Fruit fly (Drosophila melanogaster) whole organism, embryonic: ENCODE measurements around the gene CG14269.

Experiments used
- CG10209 ChIP-seq: fragments of 200-800 bp; sonication (Bioruptor generic); optimal IDR thresholded peaks from 3 replicates; lab custom pipeline; 2017; ENCODE audit warnings: missing biosample characterization, mild to moderate bottlenecking, missing genetic modification characterization, missing genetic modification reagents
- CG10565 ChIP-seq: fragments of 200-800 bp; sonication (Bioruptor generic); optimal IDR thresholded peaks from 3 replicates; lab custom pipeline; 2016; ENCODE audit warnings: missing biosample characterization, mild to moderate bottlenecking, missing genetic modification characterization
- CG11504 ChIP-seq: fragments of 200-800 bp; sonication (Bioruptor generic); optimal IDR thresholded peaks from 3 replicates; lab custom pipeline; 2019; ENCODE audit warnings: missing biosample characterization, mild to moderate bottlenecking, missing genetic modification characterization, moderate library complexity
- CG12236 ChIP-seq: fragments of 200-800 bp; sonication (Bioruptor generic); optimal IDR thresholded peaks from 2 replicates; lab custom pipeline; 2016; ENCODE audit warnings: missing biosample characterization, missing genetic modification characterization
- CG16863 ChIP-seq: fragments of 200-800 bp; sonication (Bioruptor generic); optimal IDR thresholded peaks from 3 replicates; lab custom pipeline; 2016; ENCODE audit warnings: missing biosample characterization, missing genetic modification characterization
- CG2875 ChIP-seq: fragments of 200-800 bp; sonication (Bioruptor generic); optimal IDR thresholded peaks from 2 replicates; lab custom pipeline; 2017; ENCODE audit warnings: missing biosample characterization, mild to moderate bottlenecking, missing genetic modification characterization, missing genetic modification reagents
- CG3065 ChIP-seq: fragments of 200-800 bp; sonication (Bioruptor generic); optimal IDR thresholded peaks from 2 replicates; lab custom pipeline; 2016; ENCODE audit warnings: missing biosample characterization, missing genetic modification characterization
- CG3163 ChIP-seq: fragments of 200-800 bp; sonication (Bioruptor generic); optimal IDR thresholded peaks from 3 replicates; lab custom pipeline; 2016; ENCODE audit warnings: missing biosample characterization, missing genetic modification characterization
- CG32767 ChIP-seq: fragments of 200-800 bp; sonication (Bioruptor generic); IDR thresholded peaks from 2 replicates; pipeline ENCODE4 v1.3.6; 2022; ENCODE audit warnings: missing biosample characterization, missing genetic modification characterization
- CG34422 ChIP-seq: fragments of 200-800 bp; sonication (Bioruptor generic); IDR thresholded peaks from 3 replicates; pipeline ENCODE4 v1.3.6; 2022; ENCODE audit warnings: missing biosample characterization, missing genetic modification characterization
- CG3838 ChIP-seq: fragments of 200-800 bp; sonication (Bioruptor generic); optimal IDR thresholded peaks from 3 replicates; lab custom pipeline; 2016; ENCODE audit warnings: missing biosample characterization, missing genetic modification characterization
- CG4404 ChIP-seq: fragments of 200-800 bp; sonication (Bioruptor generic); IDR thresholded peaks from 2 replicates; pipeline ENCODE4 v1.3.6; 2022; ENCODE audit warnings: missing biosample characterization, missing genetic modification characterization
- CG4820 ChIP-seq: fragments of 200-800 bp; sonication (Bioruptor generic); optimal IDR thresholded peaks from 3 replicates; lab custom pipeline; 2016; ENCODE audit warnings: missing biosample characterization, missing genetic modification characterization
- CG7372 ChIP-seq: fragments of 200-800 bp; sonication (Bioruptor generic); IDR thresholded peaks from 2 replicates; pipeline ENCODE4 v1.3.6; 2022; ENCODE audit warnings: missing biosample characterization, missing genetic modification characterization
- CG7839 ChIP-seq: fragments of 200-800 bp; sonication (Bioruptor generic); optimal IDR thresholded peaks from 3 replicates; lab custom pipeline; 2018; ENCODE audit warnings: missing biosample characterization, mild to moderate bottlenecking, missing genetic modification characterization, moderate library complexity
- Dek ChIP-seq: fragments of 200-800 bp; sonication (Bioruptor generic); optimal IDR thresholded peaks from 3 replicates; lab custom pipeline; 2019; ENCODE audit warnings: missing biosample characterization, mild to moderate bottlenecking, missing genetic modification characterization, moderate library complexity
- Doc3 ChIP-seq: fragments of 200-800 bp; sonication (Bioruptor generic); IDR thresholded peaks from 3 replicates; pipeline ENCODE4 v1.3.6; 2022; ENCODE audit warnings: missing biosample characterization, missing genetic modification characterization; ENCODE audit not compliant: partially characterized antibody
- E2f1 ChIP-seq: fragments of 200-800 bp; sonication (Bioruptor generic); IDR thresholded peaks from 2 replicates; pipeline ENCODE4 v1.3.6; 2022; ENCODE audit warnings: missing biosample characterization, missing genetic modification characterization
- Ets97D ChIP-seq: fragments of 200-800 bp; sonication (Bioruptor generic); optimal IDR thresholded peaks from 3 replicates; lab custom pipeline; 2016; ENCODE audit warnings: missing biosample characterization, missing genetic modification characterization
- HLH3B ChIP-seq: fragments of 200-800 bp; sonication (Bioruptor generic); IDR thresholded peaks from 2 replicates; pipeline ENCODE4 v1.3.6; 2022; ENCODE audit warnings: missing biosample characterization, missing genetic modification characterization
- MESR4 ChIP-seq: fragments of 200-800 bp; sonication (Bioruptor generic); optimal IDR thresholded peaks from 2 replicates; lab custom pipeline; 2018; ENCODE audit warnings: missing biosample characterization, mild to moderate bottlenecking, missing genetic modification characterization, moderate library complexity
- NK7.1 ChIP-seq: fragments of 200-800 bp; sonication (Bioruptor generic); optimal IDR thresholded peaks from 3 replicates; lab custom pipeline; 2016; ENCODE audit warnings: missing biosample characterization, missing genetic modification characterization
- Pdp1 ChIP-seq, 2 experiments: fragments of 200-800 bp; sonication (Bioruptor generic); optimal IDR thresholded peaks; 3 replicates each; lab custom pipeline; 2016; ENCODE audit warnings: missing biosample characterization in 2 of 2, missing genetic modification characterization in 2 of 2, mild to moderate bottlenecking in 1 of 2, moderate library complexity in 1 of 2
- Ssrp ChIP-seq: fragments of 200-800 bp; sonication (Bioruptor generic); optimal IDR thresholded peaks from 2 replicates; lab custom pipeline; 2018; ENCODE audit warnings: missing biosample characterization, mild to moderate bottlenecking, missing genetic modification characterization, moderate library complexity
- TFAM ChIP-seq: fragments of 200-800 bp; sonication (Bioruptor generic); optimal IDR thresholded peaks from 2 replicates; lab custom pipeline; 2017; ENCODE audit warnings: missing biosample characterization, missing genetic modification characterization, inconsistent platforms
- Trl ChIP-seq, 3 experiments: fragments of >200 bp in 2 of 3; fragments of 200-800 bp in 1 of 3; sonication (Bioruptor generic) in 1 of 3; optimal IDR thresholded peaks; 2 replicates in 1 of 3; 3 replicates in 2 of 3; lab custom pipeline; 2016 to 2017; ENCODE audit warnings: missing biosample characterization in 1 of 3, missing genetic modification characterization in 1 of 3
- bigmax ChIP-seq: fragments of 200-800 bp; sonication (Bioruptor generic); optimal IDR thresholded peaks from 2 replicates; lab custom pipeline; 2018; ENCODE audit warnings: missing biosample characterization, mild to moderate bottlenecking, missing genetic modification characterization
- cas ChIP-seq: fragments of 200-800 bp; sonication (Bioruptor generic); IDR thresholded peaks from 2 replicates; pipeline ENCODE4 v1.3.6; 2022; ENCODE audit warnings: missing biosample characterization, missing genetic modification characterization
- dati ChIP-seq: fragments of 200-800 bp; sonication (Bioruptor generic); IDR thresholded peaks from 2 replicates; pipeline ENCODE4 v1.3.6; 2022; ENCODE audit warnings: missing biosample characterization, missing genetic modification characterization
- dpn ChIP-seq, 2 experiments: fragments of 200-800 bp; sonication (Bioruptor generic); optimal IDR thresholded peaks; 3 replicates each; lab custom pipeline; 2016; ENCODE audit warnings: missing biosample characterization in 2 of 2, missing genetic modification characterization in 2 of 2
- fd102C ChIP-seq: fragments of 200-800 bp; sonication (Bioruptor generic); optimal IDR thresholded peaks from 2 replicates; lab custom pipeline; 2018; ENCODE audit warnings: missing biosample characterization, mild to moderate bottlenecking, missing genetic modification characterization, moderate library complexity
- fd96Cb ChIP-seq: fragments of 200-800 bp; sonication (Bioruptor generic); optimal IDR thresholded peaks from 2 replicates; lab custom pipeline; 2018; ENCODE audit warnings: missing biosample characterization, mild to moderate bottlenecking, missing genetic modification characterization, moderate library complexity
- gcm ChIP-seq: fragments of 200-800 bp; sonication (Bioruptor generic); optimal IDR thresholded peaks from 2 replicates; lab custom pipeline; 2019; ENCODE audit warnings: missing biosample characterization, mild to moderate bottlenecking, missing genetic modification characterization, moderate library complexity
- gcm2 ChIP-seq: fragments of 200-800 bp; sonication (Bioruptor generic); optimal IDR thresholded peaks from 2 replicates; lab custom pipeline; 2016; ENCODE audit warnings: missing biosample characterization, missing genetic modification characterization
- grau ChIP-seq: fragments of 200-800 bp; optimal IDR thresholded peaks from 3 replicates; lab custom pipeline; 2019; ENCODE audit warnings: missing biosample characterization, mild to moderate bottlenecking, missing genetic modification characterization, moderate library complexity
- hbn ChIP-seq: fragments of 200-800 bp; sonication (Bioruptor generic); IDR thresholded peaks from 2 replicates; pipeline ENCODE4 v1.3.6; 2022; ENCODE audit warnings: missing biosample characterization, missing genetic modification characterization; ENCODE audit not compliant: partially characterized antibody
- lmd ChIP-seq: fragments of 200-800 bp; sonication (Bioruptor generic); IDR thresholded peaks from 2 replicates; pipeline ENCODE4 v1.3.6; 2022; ENCODE audit warnings: missing biosample characterization, missing genetic modification characterization
- lov ChIP-seq, 2 experiments: fragments of 200-800 bp in 1 of 2; fragments of >200 bp in 1 of 2; sonication (Bioruptor generic) in 1 of 2; IDR thresholded peaks in 1 of 2; optimal IDR thresholded peaks in 1 of 2; 2 replicates in 1 of 2; 3 replicates in 1 of 2; pipeline versions ENCODE4 v1.3.6 to Lab custom; 2017 to 2022; ENCODE audit warnings: missing biosample characterization in 1 of 2, missing genetic modification characterization in 1 of 2
- maf-S ChIP-seq: fragments of 200-800 bp; sonication (Bioruptor generic); optimal IDR thresholded peaks from 2 replicates; lab custom pipeline; 2016; ENCODE audit warnings: missing biosample characterization, missing genetic modification characterization
- odd ChIP-seq: fragments of 200-800 bp; sonication (Bioruptor generic); optimal IDR thresholded peaks from 2 replicates; lab custom pipeline; 2017; ENCODE audit warnings: missing biosample characterization, mild to moderate bottlenecking, missing genetic modification characterization
- pita ChIP-seq: fragments of 200-800 bp; sonication (Bioruptor generic); optimal IDR thresholded peaks from 2 replicates; lab custom pipeline; 2017; ENCODE audit warnings: missing biosample characterization, mild to moderate bottlenecking, missing genetic modification characterization
- row ChIP-seq: fragments of 200-800 bp; sonication (Bioruptor generic); IDR thresholded peaks from 3 replicates; pipeline ENCODE4 v1.3.6; 2022; ENCODE audit warnings: missing biosample characterization, missing genetic modification characterization
- sc ChIP-seq, 3 experiments: fragments of >200 bp in 2 of 3; fragments of 200-800 bp in 1 of 3; sonication (Bioruptor generic) in 1 of 3; optimal IDR thresholded peaks; 2 replicates in 2 of 3; 3 replicates in 1 of 3; lab custom pipeline; 2017; ENCODE audit warnings: mild to moderate bottlenecking in 1 of 3, missing biosample characterization in 1 of 3, missing genetic modification characterization in 1 of 3, missing genetic modification reagents in 1 of 3
- so ChIP-seq: fragments of 200-800 bp; sonication (Bioruptor generic); IDR thresholded peaks from 3 replicates; pipeline ENCODE4 v1.3.6; 2022; ENCODE audit warnings: missing biosample characterization, missing genetic modification characterization
- sqz ChIP-seq: fragments of 200-800 bp; sonication (Bioruptor generic); optimal IDR thresholded peaks from 3 replicates; lab custom pipeline; 2018; ENCODE audit warnings: missing biosample characterization, mild to moderate bottlenecking, missing genetic modification characterization
- stc ChIP-seq: fragments of 200-800 bp; sonication (Bioruptor generic); IDR thresholded peaks from 2 replicates; pipeline ENCODE4 v1.3.6; 2022; ENCODE audit warnings: missing biosample characterization, missing genetic modification characterization
- unc-4 ChIP-seq: fragments of 200-800 bp; sonication (Bioruptor generic); IDR thresholded peaks from 2 replicates; pipeline ENCODE4 v1.3.6; 2022; ENCODE audit warnings: missing biosample characterization, missing genetic modification characterization; ENCODE audit not compliant: partially characterized antibody

CG14269 gene

DNA sequence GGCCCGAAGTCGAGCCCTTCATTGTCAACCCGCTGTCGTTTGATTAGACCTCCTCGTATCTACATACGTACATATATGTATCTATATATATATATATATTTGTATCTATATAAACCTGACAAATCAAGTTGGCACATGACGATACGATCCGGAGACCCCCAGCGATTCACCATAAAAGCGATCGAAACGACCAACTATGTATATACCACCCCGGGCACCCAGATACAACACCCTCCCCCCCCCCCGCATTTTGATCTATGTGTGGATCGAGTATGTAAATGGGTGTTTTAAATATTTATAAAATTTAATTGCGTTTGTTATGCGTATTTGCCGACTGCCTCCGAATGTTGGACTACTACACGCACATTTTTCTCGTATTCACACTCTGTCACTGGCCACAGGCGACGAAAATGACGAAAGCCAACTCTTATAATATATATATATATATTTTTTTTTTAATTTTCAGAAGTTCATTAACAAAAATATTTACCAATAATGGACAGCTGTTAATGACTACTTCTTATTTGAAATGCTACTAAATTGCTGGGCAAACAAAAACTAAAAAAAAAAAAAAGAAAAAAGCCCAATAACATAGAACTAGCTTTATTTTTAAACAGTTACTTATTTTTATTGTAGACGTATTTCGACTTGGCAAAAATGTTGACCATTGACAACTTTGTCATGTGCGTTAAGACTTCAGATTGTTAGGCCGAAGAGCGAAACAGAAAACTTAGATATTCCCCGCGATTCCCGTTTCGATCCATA is 21.4 kb downstream of the CG14269 start:
- TF ChIP-seq Ssrp (tag; lab: Kevin White, UChicago) (peak; percentile 70), E2f1 (GFP tag; lab: Robert Waterston, UW) (peak; percentile 42; the same call in 1 of the 2 replicates), CG3163 (GFP tag; lab: Kevin White, UChicago) (no peak), Ets97D (GFP tag; lab: Kevin White, UChicago) (no peak), gcm2 (no peak), gcm (GFP tag; lab: Kevin White, UChicago) (peak; percentile 32), maf-S (no peak), pita (GFP tag; lab: Kevin White, UChicago) (no peak), lov (optimal IDR thresholded peaks at IDR 0.05; lab: Kevin White, UChicago) (no peak), lov (GFP tag; IDR thresholded peaks at IDR 0.05; lab: Robert Waterston, UW) (no peak), HLH3B (GFP tag; lab: Robert Waterston, UW) (peak; percentile 63), CG3838 (no peak), row (GFP tag; lab: Robert Waterston, UW) (peak; percentile 75), CG7839 (peak; percentile 64), MESR4 (GFP tag; lab: Kevin White, UChicago) (no peak), hbn (GFP tag; lab: Robert Waterston, UW) (no peak), CG12236 (GFP tag; lab: Kevin White, UChicago) (no peak), cas (GFP tag; lab: Robert Waterston, UW) (peak; percentile 46; the same call in 1 of the 2 replicates), bigmax (GFP tag; lab: Kevin White, UChicago) (no peak), Dek (peak; percentile 74), CG7372 (GFP tag; lab: Robert Waterston, UW) (0 out of 2 replicates have a peak, but pooled peaks have one; percentile 24), odd (GFP tag; lab: Kevin White, UChicago) (peak; percentile 49), grau (tag; lab: Kevin White, UChicago) (peak; percentile 79), dati (GFP tag; lab: Robert Waterston, UW) (no peak), sqz (GFP tag; lab: Kevin White, UChicago) (no peak), fd96Cb (peak; percentile 74), CG2875 (GFP tag; lab: Kevin White, UChicago) (peak; percentile 12), CG11504 (peak; percentile 83), lmd (GFP tag; lab: Robert Waterston, UW) (peak; percentile 70; the same call in 1 of the 2 replicates), Doc3 (GFP tag; lab: Robert Waterston, UW) (no peak), fd102C (GFP tag; lab: Kevin White, UChicago) (no peak), CG10565 (no peak), sc (optimal IDR thresholded peaks at IDR 0.05; lab: Kevin White, UChicago) (no peak), sc (GFP tag; optimal IDR thresholded peaks at IDR 0.05; lab: Kevin White, UChicago) (peak; percentile 39), CG34422 (GFP tag; lab: Robert Waterston, UW) (peak; percentile 48; the same call in 2 of the 3 replicates), Pdp1 (GFP tag; optimal IDR thresholded peaks at IDR 0.05; lab: Kevin White, UChicago) (peak in 1 of 2 experiments; percentile 18), unc-4 (no peak), CG4404 (GFP tag; lab: Robert Waterston, UW) (peak; percentile 39; the same call in 1 of the 2 replicates), TFAM (no peak), CG4820 (GFP tag; lab: Kevin White, UChicago) (peak; percentile 36), CG3065 (GFP tag; lab: Kevin White, UChicago) (no peak), NK7.1 (GFP tag; lab: Kevin White, UChicago) (no peak), so (GFP tag; lab: Robert Waterston, UW) (no peak; the same call in 2 of the 3 replicates), CG10209 (GFP tag; lab: Kevin White, UChicago) (peak; percentile 78), CG16863 (GFP tag; lab: Kevin White, UChicago) (no peak), dpn (GFP tag; optimal IDR thresholded peaks at IDR 0.05; lab: Kevin White, UChicago) (peak; percentile 24 to 47), CG32767 (GFP tag; lab: Robert Waterston, UW) (peak; percentile 71), Trl (optimal IDR thresholded peaks at IDR 0.05; lab: Kevin White, UChicago) (no peak), Trl (GFP tag; optimal IDR thresholded peaks at IDR 0.05; lab: Kevin White, UChicago) (peak; percentile 45), stc (GFP tag; lab: Robert Waterston, UW) (0 out of 2 replicates have a peak, but pooled peaks have one; percentile 30)
